Fruit fly (Drosophila melanogaster) whole organism, adult: ENCODE results near the gene Rab9.

Source experiments
- CG1620 ChIP-seq: fragments of 200-800 bp; sonication (Bioruptor generic); optimal IDR thresholded peaks from 2 replicates; lab custom pipeline; 2016; ENCODE audit warnings: missing biosample characterization, missing genetic modification characterization
- CG7101 ChIP-seq: fragments of 200-800 bp; sonication (Bioruptor generic); optimal IDR thresholded peaks from 2 replicates; lab custom pipeline; 2018; ENCODE audit warnings: missing biosample characterization, mild to moderate bottlenecking, missing genetic modification characterization, moderate library complexity
- Clk ChIP-seq: fragments of 200-800 bp; sonication (Bioruptor generic); optimal IDR thresholded peaks from 2 replicates; lab custom pipeline; 2017; ENCODE audit warnings: missing biosample characterization, missing genetic modification characterization
- cic ChIP-seq: fragments of 200-800 bp; sonication (Bioruptor generic); optimal IDR thresholded peaks from 2 replicates; lab custom pipeline; 2017; ENCODE audit warnings: missing biosample characterization, mild to moderate bottlenecking, missing genetic modification characterization, moderate library complexity
- kay ChIP-seq: fragments of 200-800 bp; sonication (Bioruptor generic); peaks from one replicate; lab custom pipeline; 2016; ENCODE audit warnings: missing biosample characterization, missing genetic modification characterization, borderline replicate concordance
- tj ChIP-seq: fragments of 200-800 bp; sonication (Bioruptor generic); optimal IDR thresholded peaks from 3 replicates; lab custom pipeline; 2017; ENCODE audit warnings: missing biosample characterization, mild to moderate bottlenecking, missing genetic modification characterization, moderate library complexity
- toe ChIP-seq: fragments of 200-800 bp; sonication (Bioruptor generic); optimal IDR thresholded peaks from 2 replicates; lab custom pipeline; 2016; ENCODE audit warnings: missing biosample characterization, missing genetic modification characterization

DNA sequence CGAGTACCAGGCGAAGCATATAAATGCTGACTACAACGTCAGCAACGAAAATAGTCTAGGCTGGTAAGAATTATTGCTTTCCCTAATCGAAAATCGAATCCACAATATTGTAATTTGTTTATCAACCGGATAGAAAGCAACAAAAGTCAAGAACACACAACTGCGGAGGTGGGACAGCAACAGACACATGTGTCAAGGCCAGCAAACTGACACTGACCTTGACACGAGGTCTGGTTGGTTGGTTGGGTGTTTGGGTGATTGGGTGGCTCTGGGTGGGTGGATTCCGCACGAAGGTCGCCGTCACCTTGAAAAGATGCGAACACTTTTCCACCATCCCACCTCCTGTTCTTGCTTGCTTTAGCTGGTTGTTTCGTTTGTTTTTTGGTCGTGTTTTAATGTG, 29.7 kb upstream of the Rab9 start:
- no peak for TF ChIP-seq toe (GFP tag; lab: Kevin White, UChicago)
- TF ChIP-seq Clk (GFP tag; lab: Kevin White, UChicago) = no peak
- TF ChIP-seq kay (GFP tag; lab: Kevin White, UChicago) = no peak
- TF ChIP-seq tj (GFP tag; lab: Kevin White, UChicago) = no peak
- no peak for TF ChIP-seq CG7101
- TF ChIP-seq CG1620 = no peak
- no peak for TF ChIP-seq cic (GFP tag; lab: Kevin White, UChicago)
